Worm (Caenorhabditis elegans) whole organism, midembryonic: ENCODE results near the gene fbxa-137.

Source experiments
- flt-1 ChIP-seq: fragments of 200-800 bp; sonication (Bioruptor generic); IDR thresholded peaks from 2 replicates; pipeline ENCODE4 v1.3.6; 2022; ENCODE audit warnings: missing genetic modification characterization, missing compliant biosample characterization
- med-1 ChIP-seq: sonication (generic microtip); optimal IDR thresholded peaks from 2 replicates; lab custom pipeline; 2017; ENCODE audit warnings: missing genetic modification characterization, mild to moderate bottlenecking, missing compliant biosample characterization, antibody characterized with exemption, missing genetic modification reagents; ENCODE audit not compliant: insufficient read depth
- ref-1 ChIP-seq: fragments of 200-800 bp; sonication (Bioruptor generic); conservative IDR thresholded peaks from 2 replicates; pipeline ENCODE4 v1.3.6; 2022; ENCODE audit warnings: missing genetic modification reagents, missing genetic modification characterization, missing compliant biosample characterization

- TF ChIP-seq flt-1 (no peak), med-1 (GFP tag; lab: Kevin White, UChicago) (no peak), ref-1 (GFP tag; lab: Robert Waterston, UW) (no peak)
Measured at ce11 chrV:2233177-2233576, 45.4 kb upstream of the fbxa-137 start, which contains the start of gene nhr-96.
